Worm (Caenorhabditis elegans) whole organism, L2 larva: ENCODE results near the gene C14B9.10.

Experiments used
- C34F6.9 ChIP-seq: fragments of 150-350 bp; optimal IDR thresholded peaks from 2 replicates; lab custom pipeline; 2014; ENCODE audit warnings: missing biosample characterization, missing genetic modification characterization
- fos-1 ChIP-seq: fragments of 150-350 bp; optimal IDR thresholded peaks from 2 replicates; lab custom pipeline; 2014; ENCODE audit warnings: missing biosample characterization, missing genetic modification characterization
- lsy-2 ChIP-seq, 2 experiments: fragments of 150-350 bp in 1 of 2; sonication (generic microtip) in 1 of 2; optimal IDR thresholded peaks; 2 replicates each; lab custom pipeline; 2014 to 2017; ENCODE audit warnings: missing biosample characterization in 2 of 2, missing genetic modification characterization in 2 of 2
- nhr-11 ChIP-seq: fragments of 150-350 bp; optimal IDR thresholded peaks from 2 replicates; lab custom pipeline; 2014; ENCODE audit warnings: missing biosample characterization, missing genetic modification characterization
- nhr-12 ChIP-seq: fragments of 150-350 bp; optimal IDR thresholded peaks from 2 replicates; lab custom pipeline; 2014; ENCODE audit warnings: missing biosample characterization, missing genetic modification characterization
- nhr-129 ChIP-seq: fragments of 150-350 bp; optimal IDR thresholded peaks from 2 replicates; lab custom pipeline; 2014; ENCODE audit warnings: missing biosample characterization, missing genetic modification characterization
- nhr-237 ChIP-seq: fragments of 150-350 bp; optimal IDR thresholded peaks from 2 replicates; lab custom pipeline; 2014; ENCODE audit warnings: missing biosample characterization, missing genetic modification characterization
- sma-9 ChIP-seq, 2 experiments: fragments of 150-350 bp in 1 of 2; sonication (generic microtip) in 1 of 2; optimal IDR thresholded peaks; 2 replicates each; lab custom pipeline; 2014 to 2016; ENCODE audit warnings: missing genetic modification characterization in 2 of 2, mild to moderate bottlenecking in 1 of 2, missing biosample characterization in 1 of 2, missing compliant biosample characterization in 1 of 2, missing genetic modification reagents in 1 of 2, moderate library complexity in 1 of 2
- unc-39 ChIP-seq: fragments of 150-350 bp; optimal IDR thresholded peaks from 2 replicates; lab custom pipeline; 2014; ENCODE audit warnings: missing biosample characterization, missing genetic modification characterization

ce11 chrIII:8098116-8098515, 32.5 kb upstream of the C14B9.10 start, which contains the start of gene K06H7.8:
- TF ChIP-seq unc-39 (tag; lab: Kevin White, UChicago) (no peak), nhr-11 (no peak), nhr-237 (tag; lab: Kevin White, UChicago) (no peak), nhr-12 (tag; lab: Kevin White, UChicago) (no peak), sma-9 (GFP tag; optimal IDR thresholded peaks at IDR 0.05; lab: Kevin White, UChicago) (no peak), sma-9 (tag; optimal IDR thresholded peaks at IDR 0.05; lab: Kevin White, UChicago) (no peak), fos-1 (tag; lab: Kevin White, UChicago) (no peak), nhr-129 (tag; lab: Kevin White, UChicago) (no peak), C34F6.9 (tag; lab: Kevin White, UChicago) (no peak), lsy-2 (tag; optimal IDR thresholded peaks at IDR 0.05; lab: Kevin White, UChicago) (no peak)
